Worm (Caenorhabditis elegans) whole organism, early embryonic: ENCODE measurements around the gene piit-1.

ENCODE experiments used
- ceh-13 ChIP-seq: fragments of 200-800 bp; sonication (Bioruptor generic); optimal IDR thresholded peaks from 2 replicates; lab custom pipeline; 2018; ENCODE audit warnings: mild to moderate bottlenecking, missing genetic modification characterization, missing compliant biosample characterization
- hmbx-1 ChIP-seq: sonication (generic microtip); optimal IDR thresholded peaks from 2 replicates; lab custom pipeline; 2016; ENCODE audit warnings: mild to moderate bottlenecking, missing genetic modification characterization, missing compliant biosample characterization
- hnd-1 ChIP-seq: sonication (generic microtip); optimal IDR thresholded peaks from 2 replicates; lab custom pipeline; 2016; ENCODE audit warnings: missing genetic modification characterization, missing compliant biosample characterization
- scrt-1 ChIP-seq: fragments of 200-800 bp; sonication (Bioruptor generic); IDR thresholded peaks from 2 replicates; pipeline ENCODE4 v1.3.6; 2022; ENCODE audit warnings: missing genetic modification characterization, missing compliant biosample characterization
- tbx-11 ChIP-seq: fragments of 200-800 bp; sonication (Bioruptor generic); IDR thresholded peaks from 2 replicates; pipeline ENCODE4 v1.3.6; 2022; ENCODE audit warnings: missing genetic modification characterization, missing compliant biosample characterization
- tbx-37 ChIP-seq: fragments of 200-800 bp; sonication (Bioruptor generic); conservative IDR thresholded peaks from 2 replicates; pipeline ENCODE4 v1.3.6; 2022; ENCODE audit warnings: missing genetic modification reagents, missing genetic modification characterization, missing compliant biosample characterization

DNA sequence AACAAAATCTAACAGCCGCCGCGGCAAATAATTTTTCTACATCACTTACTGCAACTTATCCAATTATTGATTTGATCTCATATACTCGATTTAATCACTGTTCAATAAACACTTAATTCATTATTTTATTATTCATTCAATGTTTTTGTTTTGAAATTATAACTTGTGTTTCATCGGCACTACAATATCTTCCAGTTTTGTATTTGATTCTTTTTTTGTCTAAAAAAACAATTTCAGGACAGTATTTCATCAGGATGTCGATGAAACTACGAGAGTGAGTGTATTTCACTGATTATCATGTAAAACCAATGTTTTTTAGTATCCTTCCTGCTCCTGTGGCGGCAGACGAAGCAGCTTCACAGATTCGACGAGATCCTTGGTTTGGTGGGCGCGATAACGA, 35.3 kb upstream of the piit-1 start, which contains the start of gene skp-1:
- TF ChIP-seq hnd-1 (tag; lab: Kevin White, UChicago): no peak
- no peak for TF ChIP-seq tbx-11 (GFP tag; lab: Robert Waterston, UW)
- no peak for TF ChIP-seq tbx-37 (GFP tag; lab: Robert Waterston, UW)
- no peak for TF ChIP-seq scrt-1 (GFP tag; lab: Robert Waterston, UW)
- TF ChIP-seq ceh-13 (GFP tag; lab: Kevin White, UChicago): no peak
- no peak for TF ChIP-seq hmbx-1 (tag; lab: Kevin White, UChicago)
